Worm (Caenorhabditis elegans) whole organism, early embryonic: ENCODE data around the gene B0554.4.

Source experiments
- ama-1 ChIP-seq: fragments of 150-350 bp; optimal IDR thresholded peaks from 2 replicates; lab custom pipeline; 2014
- flt-1 ChIP-seq: fragments of 200-800 bp; sonication (Bioruptor generic); IDR thresholded peaks from 2 replicates; pipeline ENCODE4 v1.3.6; 2022; ENCODE audit warnings: missing genetic modification characterization, missing compliant biosample characterization

ce11 chrV:443193-443592 is 14.2 kb downstream of the B0554.4 start, which contains the start of gene srh-33:
- TF ChIP-seq ama-1 (lab: Kevin White, UChicago), result no peak
- TF ChIP-seq flt-1 (GFP tag; lab: Robert Waterston, UW), result no peak
